Worm (Caenorhabditis elegans): ENCODE results near the gene nhx-9.

DNA sequence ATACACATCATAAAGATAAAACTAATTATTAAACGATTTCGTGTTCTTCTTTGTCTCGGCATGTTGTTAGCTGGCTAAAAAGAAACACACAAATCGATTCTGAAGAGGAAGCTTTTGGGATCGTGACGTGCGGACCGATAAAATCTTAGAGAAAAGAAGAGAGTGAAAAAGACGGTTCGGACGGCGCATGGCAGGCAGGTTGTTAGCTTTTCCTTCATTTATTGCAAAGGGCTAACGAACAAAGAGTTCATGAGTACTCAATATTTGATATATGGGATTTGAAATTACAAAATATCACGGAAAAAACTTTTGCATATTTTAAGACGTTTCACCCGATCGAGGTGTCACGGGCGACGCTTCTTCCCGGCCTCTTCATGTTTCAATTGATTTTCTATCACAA is 14.9 kb downstream of the nhx-9 start, which contains the start of gene ZK829.3:
- TF ChIP-seq nhr-11 (tag; optimal IDR thresholded peaks at IDR 0.05) (no peak), nhr-25 (tag; optimal IDR thresholded peaks at IDR 0.05) (no peak), unc-62 (GFP tag; optimal IDR thresholded peaks at IDR 0.05) (no peak), ztf-4 (tag; optimal IDR thresholded peaks at IDR 0.05) (no peak), zag-1 (tag; optimal IDR thresholded peaks at IDR 0.05) (no peak), nhr-237 (tag; optimal IDR thresholded peaks at IDR 0.05) (no peak), mdl-1 (tag; optimal IDR thresholded peaks at IDR 0.05) (no peak), ceh-9 (tag; optimal IDR thresholded peaks at IDR 0.05) (no peak), lin-15B (tag; optimal IDR thresholded peaks at IDR 0.05) (no peak), nhr-77 (tag; optimal IDR thresholded peaks at IDR 0.05) (no peak), unc-39 (tag; optimal IDR thresholded peaks at IDR 0.05) (no peak), nhr-76 (tag; optimal IDR thresholded peaks at IDR 0.05) (no peak), tbx-2 (tag; optimal IDR thresholded peaks at IDR 0.05) (no peak), aly-2 (tag; optimal IDR thresholded peaks at IDR 0.05) (no peak)

Measured in whole organism, L3 larva.